Fruit fly (Drosophila melanogaster) whole organism, embryonic: ENCODE results near the gene CG46456.
A peak's percentile ranks its signal among the peaks of the same experiment; 100 is the strongest.

Experiments
- B-H1 ChIP-seq: fragments of 200-800 bp; sonication (Bioruptor generic); IDR thresholded peaks from 3 replicates; pipeline ENCODE4 v1.3.6; 2022; ENCODE audit warnings: missing biosample characterization, missing genetic modification characterization
- CG10274 ChIP-seq: fragments of 200-800 bp; sonication (Bioruptor generic); optimal IDR thresholded peaks from 3 replicates; lab custom pipeline; 2017; ENCODE audit warnings: missing biosample characterization, mild to moderate bottlenecking, missing genetic modification characterization
- CG10431 ChIP-seq: fragments of 200-800 bp; sonication (Bioruptor generic); optimal IDR thresholded peaks from 3 replicates; lab custom pipeline; 2018; ENCODE audit warnings: missing biosample characterization, mild to moderate bottlenecking, missing genetic modification characterization
- CG10979 ChIP-seq: fragments of 200-800 bp; sonication (Bioruptor generic); optimal IDR thresholded peaks from 2 replicates; lab custom pipeline; 2018; ENCODE audit warnings: missing biosample characterization, mild to moderate bottlenecking, missing genetic modification characterization, moderate library complexity
- CG11247 ChIP-seq: fragments of 200-800 bp; sonication (Bioruptor generic); IDR thresholded peaks from 2 replicates; pipeline ENCODE4 v1.3.6; 2022; ENCODE audit warnings: missing biosample characterization, missing genetic modification characterization
- CG12155 ChIP-seq: fragments of 200-800 bp; sonication (Bioruptor generic); optimal IDR thresholded peaks from 3 replicates; lab custom pipeline; 2016; ENCODE audit warnings: missing biosample characterization, missing genetic modification characterization
- CG12391 ChIP-seq: fragments of 200-800 bp; sonication (Bioruptor generic); optimal IDR thresholded peaks from 3 replicates; lab custom pipeline; 2018; ENCODE audit warnings: missing biosample characterization, mild to moderate bottlenecking, missing genetic modification characterization, moderate library complexity
- CG15073 ChIP-seq: fragments of 200-800 bp; sonication (Bioruptor generic); optimal IDR thresholded peaks from 2 replicates; lab custom pipeline; 2016; ENCODE audit warnings: missing biosample characterization, missing genetic modification characterization
- CG1602 ChIP-seq: fragments of 200-800 bp; sonication (Bioruptor generic); optimal IDR thresholded peaks from 3 replicates; lab custom pipeline; 2016; ENCODE audit warnings: missing biosample characterization, missing genetic modification characterization
- CG1647 ChIP-seq: fragments of 200-800 bp; sonication (Bioruptor generic); optimal IDR thresholded peaks from 3 replicates; lab custom pipeline; 2016; ENCODE audit warnings: missing biosample characterization, missing genetic modification characterization
- CG18262 ChIP-seq: fragments of 200-800 bp; optimal IDR thresholded peaks from 3 replicates; lab custom pipeline; 2019; ENCODE audit warnings: missing biosample characterization, mild to moderate bottlenecking, missing genetic modification characterization, moderate library complexity
- CG18476 ChIP-seq: fragments of 200-800 bp; sonication (Bioruptor generic); optimal IDR thresholded peaks from 2 replicates; lab custom pipeline; 2016; ENCODE audit warnings: missing biosample characterization, mild to moderate bottlenecking, missing genetic modification characterization
- CG31388 ChIP-seq: fragments of 200-800 bp; sonication (Bioruptor generic); optimal IDR thresholded peaks from 2 replicates; lab custom pipeline; 2016; ENCODE audit warnings: missing biosample characterization, missing genetic modification characterization
- CG6175 ChIP-seq: fragments of 200-800 bp; sonication (Bioruptor generic); IDR thresholded peaks from 3 replicates; pipeline ENCODE4 v1.3.6; 2022; ENCODE audit warnings: missing biosample characterization, missing genetic modification characterization
- CG8359 ChIP-seq: fragments of 200-800 bp; sonication (Bioruptor generic); optimal IDR thresholded peaks from 2 replicates; lab custom pipeline; 2017; ENCODE audit warnings: missing biosample characterization, mild to moderate bottlenecking, missing genetic modification characterization, borderline replicate concordance
- CG8924 ChIP-seq: fragments of 200-800 bp; optimal IDR thresholded peaks from 3 replicates; lab custom pipeline; 2019; ENCODE audit warnings: missing biosample characterization, mild to moderate bottlenecking, missing genetic modification characterization, moderate library complexity
- CrebB ChIP-seq: fragments of 200-800 bp; sonication (Bioruptor generic); optimal IDR thresholded peaks from 3 replicates; lab custom pipeline; 2018; ENCODE audit warnings: missing biosample characterization, mild to moderate bottlenecking, missing genetic modification characterization
- HLH3B ChIP-seq: fragments of 200-800 bp; sonication (Bioruptor generic); IDR thresholded peaks from 2 replicates; pipeline ENCODE4 v1.3.6; 2022; ENCODE audit warnings: missing biosample characterization, missing genetic modification characterization
- Hand ChIP-seq: fragments of 200-800 bp; sonication (Bioruptor generic); optimal IDR thresholded peaks from 2 replicates; lab custom pipeline; 2017; ENCODE audit warnings: mild to moderate bottlenecking, missing biosample characterization, missing genetic modification reagents, missing genetic modification characterization
- Hmr ChIP-seq: fragments of 200-800 bp; sonication (Bioruptor generic); optimal IDR thresholded peaks from 3 replicates; lab custom pipeline; 2017; ENCODE audit warnings: mild to moderate bottlenecking, missing biosample characterization, missing genetic modification reagents, missing genetic modification characterization
- Hsf ChIP-seq: fragments of 200-800 bp; sonication (Bioruptor generic); optimal IDR thresholded peaks from 3 replicates; lab custom pipeline; 2016; ENCODE audit warnings: missing biosample characterization, missing genetic modification characterization
- Jarid2 ChIP-seq: fragments of 200-800 bp; sonication (Bioruptor generic); optimal IDR thresholded peaks from 3 replicates; lab custom pipeline; 2017; ENCODE audit warnings: mild to moderate bottlenecking, missing biosample characterization, missing genetic modification reagents, missing genetic modification characterization
- Lhr ChIP-seq: fragments of 200-800 bp; sonication (Bioruptor generic); optimal IDR thresholded peaks from 3 replicates; lab custom pipeline; 2017; ENCODE audit warnings: mild to moderate bottlenecking, missing biosample characterization, missing genetic modification reagents, missing genetic modification characterization
- Mad ChIP-seq: fragments of 200-800 bp; sonication (Bioruptor generic); optimal IDR thresholded peaks from 2 replicates; lab custom pipeline; 2016; ENCODE audit warnings: missing biosample characterization, missing genetic modification characterization
- NC2α ChIP-seq: fragments of 200-800 bp; sonication (Bioruptor generic); optimal IDR thresholded peaks from 2 replicates; lab custom pipeline; 2016; ENCODE audit warnings: missing biosample characterization, missing genetic modification characterization
- Opbp ChIP-seq: fragments of 200-800 bp; sonication (Bioruptor generic); IDR thresholded peaks from 3 replicates; pipeline ENCODE4 v1.3.6; 2022; ENCODE audit warnings: missing biosample characterization, missing genetic modification characterization; ENCODE audit not compliant: partially characterized antibody
- Usf ChIP-seq: fragments of 200-800 bp; sonication (Bioruptor generic); optimal IDR thresholded peaks from 2 replicates; lab custom pipeline; 2017; ENCODE audit warnings: missing genotype, missing biosample characterization, missing genetic modification characterization
- bcd ChIP-seq: fragments of 200-800 bp; sonication (Bioruptor generic); optimal IDR thresholded peaks from 2 replicates; lab custom pipeline; 2017; ENCODE audit warnings: missing biosample characterization, mild to moderate bottlenecking, missing genetic modification characterization
- cas ChIP-seq: fragments of 200-800 bp; sonication (Bioruptor generic); IDR thresholded peaks from 2 replicates; pipeline ENCODE4 v1.3.6; 2022; ENCODE audit warnings: missing biosample characterization, missing genetic modification characterization
- corto ChIP-seq: fragments of 200-800 bp; sonication (Bioruptor generic); optimal IDR thresholded peaks from 2 replicates; lab custom pipeline; 2016; ENCODE audit warnings: missing biosample characterization, mild to moderate bottlenecking, missing genetic modification characterization, moderate library complexity
- eve ChIP-seq, 2 experiments: fragments of >200 bp; optimal IDR thresholded peaks; 2 replicates each; lab custom pipeline; 2017; ENCODE audit warnings: missing biosample characterization in 2 of 2, missing genetic modification characterization in 2 of 2
- gcm ChIP-seq: fragments of 200-800 bp; sonication (Bioruptor generic); optimal IDR thresholded peaks from 2 replicates; lab custom pipeline; 2019; ENCODE audit warnings: missing biosample characterization, mild to moderate bottlenecking, missing genetic modification characterization, moderate library complexity
- lbe ChIP-seq: fragments of 200-800 bp; sonication (Bioruptor generic); optimal IDR thresholded peaks from 2 replicates; lab custom pipeline; 2016; ENCODE audit warnings: missing biosample characterization, mild to moderate bottlenecking, missing genetic modification characterization
- oc ChIP-seq: fragments of 200-800 bp; sonication (Bioruptor generic); optimal IDR thresholded peaks from 2 replicates; lab custom pipeline; 2018; ENCODE audit warnings: missing biosample characterization, mild to moderate bottlenecking, missing genetic modification characterization, moderate library complexity
- p53 ChIP-seq: fragments of 200-800 bp; sonication (Bioruptor generic); optimal IDR thresholded peaks from 2 replicates; lab custom pipeline; 2016; ENCODE audit warnings: missing biosample characterization, missing genetic modification characterization
- shn ChIP-seq: fragments of 200-800 bp; sonication (Bioruptor generic); optimal IDR thresholded peaks from 3 replicates; lab custom pipeline; 2016; ENCODE audit warnings: missing biosample characterization, missing genetic modification characterization
- tgo ChIP-seq: fragments of 200-800 bp; sonication (Bioruptor generic); IDR thresholded peaks from 3 replicates; pipeline ENCODE4 v1.3.6; 2022; ENCODE audit warnings: missing biosample characterization, missing genetic modification characterization
- trem ChIP-seq: fragments of 200-800 bp; optimal IDR thresholded peaks from 3 replicates; lab custom pipeline; 2019; ENCODE audit warnings: missing biosample characterization, mild to moderate bottlenecking, missing genetic modification characterization, moderate library complexity
- ttk ChIP-seq: fragments of 200-800 bp; sonication (Bioruptor generic); IDR thresholded peaks from 2 replicates; pipeline ENCODE4 v2.1.2; 2022; ENCODE audit warnings: missing biosample characterization, missing genetic modification characterization
- tx ChIP-seq: fragments of 200-800 bp; sonication (Bioruptor generic); optimal IDR thresholded peaks from 2 replicates; lab custom pipeline; 2016; ENCODE audit warnings: missing biosample characterization, missing genetic modification characterization
- wor ChIP-seq: fragments of 200-800 bp; sonication (Bioruptor generic); IDR thresholded peaks from 2 replicates; pipeline ENCODE4 v1.3.6; 2022; ENCODE audit warnings: missing biosample characterization, missing genetic modification characterization
- zfh1 ChIP-seq: fragments of 200-800 bp; sonication (Bioruptor generic); IDR thresholded peaks from 3 replicates; pipeline ENCODE4 v1.3.6; 2022; ENCODE audit warnings: missing biosample characterization, missing genetic modification characterization
- zfh2 ChIP-seq: fragments of 200-800 bp; sonication (Bioruptor generic); optimal IDR thresholded peaks from 2 replicates; lab custom pipeline; 2016; ENCODE audit warnings: missing biosample characterization, missing genetic modification characterization

CG46456 gene

dm6 chr3L:5355074-5355790 is at the start of gene CG46456 (continued):
- TF ChIP-seq eve (GFP tag; optimal IDR thresholded peaks at IDR 0.05; lab: Kevin White, UChicago): no peak
- peak; percentile 22 for TF ChIP-seq tx (GFP tag; lab: Kevin White, UChicago)
- peak; percentile 98 for TF ChIP-seq gcm (GFP tag; lab: Kevin White, UChicago)
- TF ChIP-seq CG8359: peak; percentile 88
- peak; percentile 71 for TF ChIP-seq Mad
- TF ChIP-seq CG8924 (tag; lab: Kevin White, UChicago): peak; percentile 98
- TF ChIP-seq zfh2 (GFP tag; lab: Kevin White, UChicago): peak; percentile 63
- peak; percentile 80; the same call in 2 of the 3 replicates for TF ChIP-seq CG6175 (GFP tag; lab: Robert Waterston, UW)
- TF ChIP-seq CG18262 (tag; lab: Kevin White, UChicago): peak; percentile 97
- no peak for TF ChIP-seq CG15073
- TF ChIP-seq CG12391 (tag; lab: Kevin White, UChicago): peak; percentile 98
- peak; percentile 88 for TF ChIP-seq CG12155
- TF ChIP-seq CG10431 (GFP tag; lab: Kevin White, UChicago): peak; percentile 87
- TF ChIP-seq lbe: peak; percentile 86
- peak; percentile 94 for TF ChIP-seq tgo (GFP tag; lab: Robert Waterston, UW)
- TF ChIP-seq CG10274 (GFP tag; lab: Kevin White, UChicago): peak; percentile 72
- TF ChIP-seq p53 (GFP tag; lab: Kevin White, UChicago): peak; percentile 34
- peak; percentile 93 for TF ChIP-seq CrebB
- peak; percentile 98 for TF ChIP-seq CG10979 (tag; lab: Kevin White, UChicago)
- TF ChIP-seq Hmr: peak; percentile 96
- peak; percentile 75 for TF ChIP-seq Lhr (GFP tag; lab: Kevin White, UChicago)
- TF ChIP-seq shn (GFP tag; lab: Kevin White, UChicago): peak; percentile 22
- peak; percentile 81 for TF ChIP-seq CG11247
- TF ChIP-seq ttk (GFP tag; lab: Robert Waterston, UW): peak; percentile 83; the same call in 1 of the 2 replicates
- TF ChIP-seq bcd (GFP tag; lab: Kevin White, UChicago): peak; percentile 92
- peak; percentile 90 for TF ChIP-seq CG1602
- peak; percentile 94 for TF ChIP-seq Hand (GFP tag; lab: Kevin White, UChicago)
- TF ChIP-seq HLH3B (GFP tag; lab: Robert Waterston, UW): peak; percentile 93
- TF ChIP-seq NC2α (GFP tag; lab: Kevin White, UChicago): peak; percentile 40
- 0 out of 3 replicates have a peak, but pooled peaks have one; percentile 17 for TF ChIP-seq Opbp (GFP tag; lab: Robert Waterston, UW)
- peak; percentile 82 for TF ChIP-seq CG18476 (GFP tag; lab: Kevin White, UChicago)
- peak; percentile 80 for TF ChIP-seq wor
- TF ChIP-seq Hsf: peak; percentile 87
- TF ChIP-seq zfh1 (GFP tag; lab: Robert Waterston, UW): peak; percentile 88; the same call in 2 of the 3 replicates
- peak; percentile 42 for TF ChIP-seq CG1647 (GFP tag; lab: Kevin White, UChicago)
- peak; percentile 94 for TF ChIP-seq oc (tag; lab: Kevin White, UChicago)
- TF ChIP-seq cas: peak; percentile 81
- TF ChIP-seq corto: peak; percentile 61
- TF ChIP-seq CG31388 (GFP tag; lab: Kevin White, UChicago): peak; percentile 4
- TF ChIP-seq trem (tag; lab: Kevin White, UChicago): peak; percentile 96
- peak; percentile 84 for TF ChIP-seq B-H1
- peak; percentile 84 for TF ChIP-seq Usf (GFP tag; lab: Kevin White, UChicago)
- TF ChIP-seq Jarid2 (GFP tag; lab: Kevin White, UChicago): peak; percentile 93
